Fruit fly (Drosophila melanogaster) whole organism: ENCODE data around the gene bnb.

Experiments used
- CG8478 ChIP-seq: fragments of >200 bp; optimal IDR thresholded peaks from 2 replicates; lab custom pipeline; 2018; ENCODE audit warnings: inconsistent platforms
- EcR ChIP-seq, 2 experiments: fragments of >200 bp; optimal IDR thresholded peaks; 2 replicates each; lab custom pipeline; 2017; ENCODE audit warnings: missing biosample characterization in 2 of 2, missing genetic modification characterization in 2 of 2, missing genetic modification reagents in 2 of 2
- pan ChIP-seq: fragments of >200 bp; optimal IDR thresholded peaks from 2 replicates; lab custom pipeline; 2017
- usp ChIP-seq: fragments of >200 bp; optimal IDR thresholded peaks from 2 replicates; lab custom pipeline; 2017; ENCODE audit warnings: missing biosample characterization, missing genetic modification characterization, mixed read lengths

DNA sequence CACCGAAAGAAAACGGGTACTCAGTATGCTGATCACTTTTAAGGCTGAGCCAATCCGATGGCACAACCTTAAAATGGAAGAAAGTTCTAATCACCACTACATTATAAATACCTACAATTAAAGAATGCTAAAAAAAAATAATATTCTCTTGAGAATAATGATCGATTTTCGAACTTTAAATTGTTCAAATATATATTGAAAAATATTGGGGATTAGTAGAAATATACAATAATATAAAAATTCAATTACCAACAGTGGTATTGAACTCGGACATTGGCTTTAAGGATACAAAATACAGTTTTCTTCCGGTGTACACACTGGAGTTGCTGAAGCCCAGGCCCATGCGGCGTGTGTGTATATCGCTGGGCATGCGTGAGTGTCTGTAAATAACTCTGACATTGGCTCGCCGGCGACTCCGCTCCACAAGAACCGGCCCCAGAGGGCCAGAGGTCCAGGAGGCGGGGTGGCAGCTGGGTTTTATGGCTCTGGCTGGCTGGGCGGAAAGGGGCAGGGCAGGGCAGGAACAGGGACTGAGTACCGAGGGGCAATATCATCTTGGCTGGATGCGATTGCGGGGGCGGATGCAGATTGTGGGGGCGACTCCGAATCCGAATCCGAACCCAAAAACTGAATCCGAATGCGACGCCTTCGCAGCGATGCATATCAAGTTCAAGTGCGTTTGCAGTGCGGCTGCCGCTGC is 21.5 kb downstream of the bnb start:
- TF ChIP-seq usp (GFP tag; lab: Kevin White, UChicago) (no peak), CG8478 (lab: Kevin White, UChicago) (no peak), EcR (GFP tag; optimal IDR thresholded peaks at IDR 0.05; lab: Kevin White, UChicago) (no peak), pan (lab: Kevin White, UChicago) (no peak)
